Fruit fly (Drosophila melanogaster): ENCODE data around the gene Lam.

Lam gene

DNA sequence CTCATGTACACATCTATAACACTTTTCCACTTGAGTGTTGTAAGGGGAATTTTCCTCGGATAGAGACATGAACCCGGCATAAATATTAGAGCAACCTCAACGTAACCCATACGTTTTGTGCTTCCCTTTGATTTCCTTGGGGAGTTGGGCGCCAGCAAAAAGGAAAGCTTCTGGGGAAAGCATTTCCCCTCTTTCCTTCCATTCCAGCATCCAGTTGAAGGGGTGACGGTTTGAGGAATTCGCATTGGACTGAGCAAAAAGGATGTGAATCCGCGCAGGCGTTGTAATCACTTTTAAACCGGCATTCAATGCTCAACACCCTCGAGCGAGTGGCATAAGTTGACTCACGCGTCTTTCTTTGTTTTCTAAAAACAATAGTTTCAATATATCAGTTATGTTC, 27.3 kb upstream of the Lam start:
- TF ChIP-seq CG14655 (GFP tag; optimal IDR thresholded peaks at IDR 0.05) (no peak), Pif1A (GFP tag; optimal IDR thresholded peaks at IDR 0.05) (no peak), fd96Ca (GFP tag; IDR thresholded peaks at IDR 0.05) (no peak)

DNA sequence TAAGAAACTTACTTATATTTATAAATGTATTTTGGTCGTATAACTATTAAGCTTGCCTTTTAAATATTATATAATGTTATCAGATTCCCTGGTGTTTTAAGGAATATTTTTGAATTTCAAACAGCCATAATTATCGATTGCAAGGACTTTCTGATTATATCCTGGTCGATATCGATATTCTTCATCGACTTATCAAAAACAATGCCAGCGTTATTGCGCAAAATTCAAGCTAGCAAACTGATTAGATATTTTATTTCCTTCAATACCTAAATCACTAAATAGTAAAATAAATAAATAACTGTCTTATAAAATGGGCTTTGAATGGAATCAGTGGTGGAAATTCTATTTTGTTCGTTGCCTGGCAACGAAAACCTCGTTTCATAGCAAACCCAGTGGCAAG, 24.9 kb upstream of the Lam start, which contains the start of gene CG14020:
TSS of gene CG14020 (plus strand) at position 345 of the 400 bp plus-strand sequence.
- TF ChIP-seq D1 (tag; optimal IDR thresholded peaks at IDR 0.05), result no peak
- TF ChIP-seq CG8301 (tag; optimal IDR thresholded peaks at IDR 0.05), result no peak
- no peak for TF ChIP-seq CG17806 (tag; optimal IDR thresholded peaks at IDR 0.05)
- TF ChIP-seq CG4496 (GFP tag; IDR thresholded peaks at IDR 0.05), result no peak
- TF ChIP-seq CG14655 (GFP tag; optimal IDR thresholded peaks at IDR 0.05), result no peak
- no peak for TF ChIP-seq CG34367 (tag; optimal IDR thresholded peaks at IDR 0.05)
- no peak for TF ChIP-seq rn (GFP tag; IDR thresholded peaks at IDR 0.05)
- TF ChIP-seq fd96Ca (GFP tag; IDR thresholded peaks at IDR 0.05), result no peak
- no peak for TF ChIP-seq Ets98B (GFP tag; IDR thresholded peaks at IDR 0.05)
- TF ChIP-seq CG9948 (tag; optimal IDR thresholded peaks at IDR 0.05), result no peak
- TF ChIP-seq Snoo (tag; optimal IDR thresholded peaks at IDR 0.05), result no peak
- no peak for TF ChIP-seq Pif1A (GFP tag; optimal IDR thresholded peaks at IDR 0.05)
- TF ChIP-seq CG32121 (GFP tag; IDR thresholded peaks at IDR 0.05), result no peak
- TF ChIP-seq Pif1B (GFP tag; optimal IDR thresholded peaks at IDR 0.05), result no peak
- TF ChIP-seq CG12605 (GFP tag; IDR thresholded peaks at IDR 0.05), result no peak
- TF ChIP-seq CG15710 (tag; optimal IDR thresholded peaks at IDR 0.05), result no peak

DNA sequence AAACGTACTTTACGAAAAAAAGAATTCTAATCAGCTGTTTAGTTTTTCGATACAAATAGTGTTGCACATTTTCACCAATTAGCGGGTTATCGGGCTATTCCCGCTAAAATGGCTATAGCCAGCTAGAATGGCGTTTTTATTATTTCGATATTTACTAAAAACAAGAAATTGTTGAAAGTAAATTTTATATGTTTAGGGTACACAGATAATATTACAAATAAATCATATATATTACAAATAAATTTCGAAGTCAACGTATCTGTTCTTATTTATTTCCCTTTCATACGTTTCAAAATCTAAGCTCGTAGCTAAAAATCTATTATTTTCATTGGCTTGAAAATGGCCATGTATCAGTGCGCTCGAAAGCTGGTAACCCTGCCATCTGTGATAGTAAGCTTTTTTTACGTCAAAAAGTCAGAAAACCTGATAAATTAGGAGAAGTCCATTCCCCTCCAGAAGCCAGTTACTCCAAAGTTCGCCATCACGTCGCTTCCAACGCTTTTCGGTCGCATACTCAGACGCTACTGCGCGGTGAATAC, 22.4 kb upstream of the Lam start, which contains the start of the genes CG7382 and cl:
TSS of gene CG7382 (minus strand) at position 51 of the 539 bp plus-strand sequence.
TSS of gene cl (plus strand) at position 290 of the 539 bp plus-strand sequence.
- TF ChIP-seq Ets98B (GFP tag; IDR thresholded peaks at IDR 0.05) (no peak), CG17806 (tag; optimal IDR thresholded peaks at IDR 0.05) (peak; percentile 20), Pif1B (GFP tag; optimal IDR thresholded peaks at IDR 0.05) (no peak), EcR (GFP tag; optimal IDR thresholded peaks at IDR 0.05) (peak; percentile 75), Pif1A (GFP tag; optimal IDR thresholded peaks at IDR 0.05) (no peak), CG15710 (tag; optimal IDR thresholded peaks at IDR 0.05) (peak; percentile 31), CG4496 (GFP tag; IDR thresholded peaks at IDR 0.05) (0 out of 3 replicates have a peak, but pooled peaks have one; percentile 34), fd96Ca (GFP tag; IDR thresholded peaks at IDR 0.05) (no peak), CG8301 (tag; optimal IDR thresholded peaks at IDR 0.05) (no peak), CG9948 (tag; optimal IDR thresholded peaks at IDR 0.05) (peak; percentile 12), gl (tag; optimal IDR thresholded peaks at IDR 0.05) (no peak), D1 (tag; optimal IDR thresholded peaks at IDR 0.05) (no peak), CG12605 (GFP tag; IDR thresholded peaks at IDR 0.05) (no peak), CG10348 (GFP tag; IDR thresholded peaks at IDR 0.05) (no peak), Snoo (tag; optimal IDR thresholded peaks at IDR 0.05) (no peak), rn (GFP tag; IDR thresholded peaks at IDR 0.05) (no peak), CG13204 (GFP tag; optimal IDR thresholded peaks at IDR 0.05) (no peak), CG8159 (tag; optimal IDR thresholded peaks at IDR 0.05) (peak; percentile 56), CG14655 (GFP tag; optimal IDR thresholded peaks at IDR 0.05) (no peak), CG32121 (GFP tag; IDR thresholded peaks at IDR 0.05) (no peak), CG34367 (tag; optimal IDR thresholded peaks at IDR 0.05) (no peak)

DNA sequence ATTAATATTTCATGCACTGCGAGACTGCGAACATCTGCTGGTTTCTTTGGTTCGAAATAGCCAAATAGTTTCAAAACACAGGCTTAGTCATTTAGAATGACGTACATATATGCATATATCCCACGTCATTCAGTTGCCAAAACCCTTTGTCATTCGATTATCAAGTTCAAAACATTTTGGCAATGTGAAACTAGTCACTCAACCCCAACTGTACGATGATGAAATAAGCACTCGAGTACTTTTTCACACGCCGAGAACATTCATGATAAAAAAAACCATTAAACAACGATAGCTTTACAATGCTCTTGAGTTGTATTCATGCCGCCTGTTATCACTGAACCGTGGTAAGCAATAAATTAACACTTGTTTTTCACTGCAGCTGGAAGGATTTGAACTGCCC, 21.5 kb upstream of the Lam start:
- peak; percentile 51; the same call in 1 of the 3 replicates for TF ChIP-seq fd96Ca (GFP tag; IDR thresholded peaks at IDR 0.05)
- no peak for TF ChIP-seq CG8159 (tag; optimal IDR thresholded peaks at IDR 0.05)
- no peak for TF ChIP-seq CG15710 (tag; optimal IDR thresholded peaks at IDR 0.05)

DNA sequence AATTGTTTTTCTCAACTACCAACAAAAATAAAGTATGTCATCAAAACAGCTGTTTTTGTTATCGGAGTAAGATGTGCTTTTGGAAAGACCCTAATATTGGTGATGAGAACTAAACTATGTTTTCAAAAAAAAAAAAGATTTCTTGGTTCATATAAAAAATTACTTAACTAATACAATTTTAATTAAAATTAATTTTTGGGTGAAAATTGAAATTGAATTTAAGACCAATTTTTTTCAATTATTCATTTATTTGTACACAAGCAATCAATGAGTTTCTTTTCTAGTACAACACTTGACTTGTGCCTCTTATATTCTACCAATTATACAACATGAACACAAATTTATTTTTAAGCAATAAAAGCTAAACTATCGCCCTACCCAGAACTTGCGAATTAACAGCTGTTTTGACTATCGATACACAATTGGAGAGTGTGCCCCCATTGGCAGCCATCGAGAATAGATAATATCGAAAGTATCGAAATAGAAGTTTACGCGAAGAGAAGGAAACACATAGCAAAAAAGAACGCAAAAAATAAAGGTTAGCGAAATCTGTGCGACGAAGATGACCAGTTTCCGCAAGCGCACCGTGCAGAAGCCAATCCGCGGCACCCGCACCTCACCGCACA, 18.3 kb upstream of the Lam start, which contains the start of the genes Vps52 and Elp4:
TSS of gene Vps52 (minus strand) at position 51 of the 626 bp plus-strand sequence.
TSS of gene Elp4 (plus strand) at position 292 of the 626 bp plus-strand sequence.
- TF ChIP-seq D1 (tag; optimal IDR thresholded peaks at IDR 0.05) (no peak), CG9948 (tag; optimal IDR thresholded peaks at IDR 0.05) (peak; percentile 72), fd96Ca (GFP tag; IDR thresholded peaks at IDR 0.05) (no peak), CG8301 (tag; optimal IDR thresholded peaks at IDR 0.05) (no peak), CG14655 (GFP tag; optimal IDR thresholded peaks at IDR 0.05) (no peak), CG8159 (tag; optimal IDR thresholded peaks at IDR 0.05) (no peak), CG10348 (GFP tag; IDR thresholded peaks at IDR 0.05) (no peak), CG17806 (tag; optimal IDR thresholded peaks at IDR 0.05) (peak; percentile 72), rn (GFP tag; IDR thresholded peaks at IDR 0.05) (no peak), Pif1A (GFP tag; optimal IDR thresholded peaks at IDR 0.05) (no peak), Ets98B (GFP tag; IDR thresholded peaks at IDR 0.05) (peak; percentile 38; the same call in 1 of the 2 replicates), gl (tag; optimal IDR thresholded peaks at IDR 0.05) (no peak), CG34367 (tag; optimal IDR thresholded peaks at IDR 0.05) (peak; percentile 64), Snoo (tag; optimal IDR thresholded peaks at IDR 0.05) (peak; percentile 72), CG13204 (GFP tag; optimal IDR thresholded peaks at IDR 0.05) (no peak), CG15710 (tag; optimal IDR thresholded peaks at IDR 0.05) (peak; percentile 65), EcR (GFP tag; optimal IDR thresholded peaks at IDR 0.05) (no peak), Pif1B (GFP tag; optimal IDR thresholded peaks at IDR 0.05) (no peak), CG4496 (GFP tag; IDR thresholded peaks at IDR 0.05) (no peak), CG12605 (GFP tag; IDR thresholded peaks at IDR 0.05) (0 out of 2 replicates have a peak, but pooled peaks have one; percentile 23), CG32121 (GFP tag; IDR thresholded peaks at IDR 0.05) (peak; percentile 58; the same call in 1 of the 2 replicates)

DNA sequence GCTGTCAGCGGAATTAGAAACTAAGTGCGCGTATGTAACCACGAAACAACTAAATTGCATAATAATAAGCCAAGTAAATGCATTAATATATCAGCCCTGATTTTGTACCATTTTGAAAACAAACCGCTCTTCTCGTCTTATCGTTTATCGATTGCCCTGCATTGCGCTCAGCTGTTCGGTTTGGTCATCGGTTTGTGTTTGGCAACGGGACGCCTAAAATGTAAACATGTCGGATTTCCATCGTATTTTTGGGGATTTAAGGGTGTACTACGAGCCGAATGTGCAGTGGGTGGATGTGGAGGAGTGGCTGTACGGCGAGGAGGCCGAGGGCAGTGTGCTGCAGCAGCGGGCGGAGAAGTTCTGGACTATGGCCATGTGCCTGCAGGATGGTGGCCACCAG, 16.6 kb upstream of the Lam start, which contains the start of gene Cap-D3:
TSS of gene Cap-D3 (plus strand) at position 183 of the 400 bp plus-strand sequence.
- TF ChIP-seq Snoo (tag; optimal IDR thresholded peaks at IDR 0.05), result no peak
- TF ChIP-seq gl (tag; optimal IDR thresholded peaks at IDR 0.05), result no peak
- no peak for TF ChIP-seq CG13204 (GFP tag; optimal IDR thresholded peaks at IDR 0.05)
- no peak for TF ChIP-seq D1 (tag; optimal IDR thresholded peaks at IDR 0.05)
- no peak for TF ChIP-seq CG10348 (GFP tag; IDR thresholded peaks at IDR 0.05)
- TF ChIP-seq Pif1B (GFP tag; optimal IDR thresholded peaks at IDR 0.05), result no peak
- no peak for TF ChIP-seq CG34367 (tag; optimal IDR thresholded peaks at IDR 0.05)

Data from whole organism, pupa.